Worm (Caenorhabditis elegans) whole organism, young adult: ENCODE data around the gene oac-23.

ENCODE experiments used
- B0019.2 ChIP-seq: fragments of 200-800 bp; sonication (Bioruptor generic); conservative IDR thresholded peaks from 2 replicates; pipeline ENCODE4 v1.3.6; 2022; ENCODE audit warnings: missing genetic modification reagents, missing genetic modification characterization, missing compliant biosample characterization
- B0336.3 ChIP-seq: fragments of 200-800 bp; sonication (Bioruptor generic); IDR thresholded peaks from 2 replicates; pipeline ENCODE4 v1.3.6; 2022; ENCODE audit warnings: missing genetic modification characterization, missing compliant biosample characterization
- C17E4.6 ChIP-seq: fragments of 200-800 bp; sonication (Bioruptor generic); IDR thresholded peaks from 2 replicates; pipeline ENCODE4 v1.3.6; 2022; ENCODE audit warnings: missing genetic modification reagents, missing genetic modification characterization, missing compliant biosample characterization
- D2030.7 ChIP-seq: fragments of 200-800 bp; sonication (Bioruptor generic); IDR thresholded peaks from 2 replicates; pipeline ENCODE4 v1.3.6; 2022; ENCODE audit warnings: missing genetic modification reagents, missing genetic modification characterization, missing compliant biosample characterization
- F33H1.4 ChIP-seq: fragments of 200-800 bp; sonication (Bioruptor generic); IDR thresholded peaks from 2 replicates; pipeline ENCODE4 v1.3.6; 2022; ENCODE audit warnings: missing genetic modification reagents, missing genetic modification characterization, missing compliant biosample characterization
- F37B4.10 ChIP-seq: fragments of 200-800 bp; sonication (Bioruptor generic); IDR thresholded peaks from 2 replicates; pipeline ENCODE4 v1.3.6; 2022; ENCODE audit warnings: missing genetic modification characterization, missing compliant biosample characterization
- F49E8.2 ChIP-seq: sonication (generic microtip); optimal IDR thresholded peaks from 3 replicates; lab custom pipeline; 2017; ENCODE audit warnings: missing genetic modification characterization, mild to moderate bottlenecking, missing compliant biosample characterization, antibody characterized with exemption, moderate library complexity; ENCODE audit not compliant: insufficient read depth
- F55B11.4 ChIP-seq: sonication (generic microtip); optimal IDR thresholded peaks from 2 replicates; lab custom pipeline; 2016; ENCODE audit warnings: missing compliant biosample characterization, missing genetic modification characterization, borderline replicate concordance; ENCODE audit not compliant: insufficient read depth
- K12H6.12 ChIP-seq: fragments of 200-800 bp; sonication (Bioruptor generic); optimal IDR thresholded peaks from 2 replicates; lab custom pipeline; 2018; ENCODE audit warnings: mild to moderate bottlenecking, missing genetic modification characterization, missing compliant biosample characterization
- T26A5.8 ChIP-seq: sonication (generic microtip); optimal IDR thresholded peaks from 2 replicates; lab custom pipeline; 2016; ENCODE audit warnings: missing genetic modification characterization, missing compliant biosample characterization
- Y95B8A.8 ChIP-seq: fragments of 200-800 bp; sonication (Bioruptor generic); IDR thresholded peaks from 2 replicates; pipeline ENCODE4 v1.3.6; 2022; ENCODE audit warnings: missing genetic modification reagents, missing genetic modification characterization, missing compliant biosample characterization
- aptf-3 ChIP-seq: fragments of 200-800 bp; sonication (Bioruptor generic); IDR thresholded peaks from 2 replicates; pipeline ENCODE4 v1.3.6; 2022; ENCODE audit warnings: missing genetic modification characterization, missing compliant biosample characterization
- athp-1 ChIP-seq: sonication (generic microtip); optimal IDR thresholded peaks from 2 replicates; lab custom pipeline; 2017; ENCODE audit warnings: mild to moderate bottlenecking, missing genetic modification characterization, missing compliant biosample characterization
- attf-3 ChIP-seq: fragments of 200-800 bp; sonication (Bioruptor generic); conservative IDR thresholded peaks from 2 replicates; pipeline ENCODE4 v1.3.6; 2022; ENCODE audit warnings: missing genetic modification reagents, missing genetic modification characterization, missing compliant biosample characterization
- bed-1 ChIP-seq: fragments of 200-800 bp; sonication (Bioruptor generic); IDR thresholded peaks from 2 replicates; pipeline ENCODE4 v1.3.6; 2022; ENCODE audit warnings: missing genetic modification reagents, missing genetic modification characterization, missing compliant biosample characterization
- cebp-1 ChIP-seq, 2 experiments: fragments of 200-800 bp in 1 of 2; sonication (Bioruptor generic) in 1 of 2; sonication (generic microtip) in 1 of 2; IDR thresholded peaks in 1 of 2; optimal IDR thresholded peaks in 1 of 2; 2 replicates each; pipeline versions ENCODE4 v1.3.6 to Lab custom; 2017 to 2022; ENCODE audit warnings: missing compliant biosample characterization in 2 of 2, missing genetic modification characterization in 2 of 2, mild to moderate bottlenecking in 1 of 2, missing genetic modification reagents in 1 of 2, moderate library complexity in 1 of 2
- ceh-27 ChIP-seq: fragments of 200-800 bp; sonication (Bioruptor generic); optimal IDR thresholded peaks from 2 replicates; lab custom pipeline; 2018; ENCODE audit warnings: mild to moderate bottlenecking, missing genetic modification characterization, moderate library complexity, missing compliant biosample characterization
- ceh-40 ChIP-seq: fragments of 200-800 bp; sonication (Bioruptor generic); IDR thresholded peaks from 2 replicates; pipeline ENCODE4 v1.3.6; 2022; ENCODE audit warnings: missing genetic modification characterization, missing compliant biosample characterization
- ceh-79 ChIP-seq: sonication (generic microtip); optimal IDR thresholded peaks from 2 replicates; lab custom pipeline; 2017; ENCODE audit warnings: mild to moderate bottlenecking, missing genetic modification characterization, missing compliant biosample characterization
- ceh-91 ChIP-seq: fragments of 200-800 bp; sonication (Bioruptor generic); IDR thresholded peaks from 2 replicates; pipeline ENCODE4 v1.3.6; 2022; ENCODE audit warnings: missing genetic modification reagents, missing genetic modification characterization, missing compliant biosample characterization
- egl-18 ChIP-seq: fragments of 200-800 bp; sonication (Bioruptor generic); IDR thresholded peaks from 2 replicates; pipeline ENCODE4 v1.3.6; 2022; ENCODE audit warnings: missing genetic modification reagents, missing genetic modification characterization, missing compliant biosample characterization
- egrh-3 ChIP-seq: fragments of 200-800 bp; sonication (Bioruptor generic); IDR thresholded peaks from 2 replicates; pipeline ENCODE4 v1.3.6; 2022; ENCODE audit warnings: missing genetic modification reagents, missing genetic modification characterization, missing compliant biosample characterization
- ekl-4 ChIP-seq: fragments of 200-800 bp; sonication (Bioruptor generic); IDR thresholded peaks from 2 replicates; pipeline ENCODE4 v1.3.6; 2022; ENCODE audit warnings: missing genetic modification reagents, missing genetic modification characterization, missing compliant biosample characterization
- ets-4 ChIP-seq: fragments of 200-800 bp; sonication (Bioruptor generic); optimal IDR thresholded peaks from 2 replicates; lab custom pipeline; 2018; ENCODE audit warnings: mild to moderate bottlenecking, missing genetic modification characterization, missing compliant biosample characterization
- him-1 ChIP-seq: sonication (generic microtip); optimal IDR thresholded peaks from 2 replicates; lab custom pipeline; 2016; ENCODE audit warnings: missing genotype, missing genetic modification reagents, missing genetic modification characterization, missing compliant biosample characterization
- hlh-12 ChIP-seq: sonication (generic microtip); optimal IDR thresholded peaks from 2 replicates; lab custom pipeline; 2016; ENCODE audit warnings: missing genetic modification characterization, missing compliant biosample characterization
- hmg-20 ChIP-seq: fragments of 200-800 bp; sonication (Bioruptor generic); IDR thresholded peaks from 2 replicates; pipeline ENCODE4 v1.3.6; 2022; ENCODE audit warnings: missing genetic modification reagents, missing genetic modification characterization, missing compliant biosample characterization
- lin-26 ChIP-seq: fragments of 200-800 bp; sonication (Bioruptor generic); IDR thresholded peaks from 2 replicates; pipeline ENCODE4 v1.3.6; 2022; ENCODE audit warnings: missing genetic modification reagents, missing genetic modification characterization, missing compliant biosample characterization
- lin-40 ChIP-seq: sonication (generic microtip); optimal IDR thresholded peaks from 2 replicates; lab custom pipeline; 2016; ENCODE audit warnings: missing genetic modification characterization, mild to moderate bottlenecking, missing compliant biosample characterization, missing genotype, missing genetic modification reagents
- lin-54 ChIP-seq: fragments of 200-800 bp; sonication (Bioruptor generic); optimal IDR thresholded peaks from 2 replicates; lab custom pipeline; 2018; ENCODE audit warnings: mild to moderate bottlenecking, missing genetic modification characterization, missing compliant biosample characterization
- madf-3 ChIP-seq: fragments of 200-800 bp; sonication (Bioruptor generic); IDR thresholded peaks from 2 replicates; pipeline ENCODE4 v1.3.6; 2022; ENCODE audit warnings: missing genetic modification reagents, missing genetic modification characterization, missing compliant biosample characterization
- mcd-1 ChIP-seq: fragments of 200-800 bp; sonication (Bioruptor generic); IDR thresholded peaks from 2 replicates; pipeline ENCODE4 v1.3.6; 2022; ENCODE audit warnings: missing genetic modification reagents, missing genetic modification characterization, missing compliant biosample characterization
- mel-28 ChIP-seq: sonication (generic microtip); optimal IDR thresholded peaks from 2 replicates; lab custom pipeline; 2016; ENCODE audit warnings: borderline replicate concordance, mild to moderate bottlenecking, missing genetic modification characterization, missing compliant biosample characterization
- mes-4 ChIP-seq: sonication (generic microtip); optimal IDR thresholded peaks from 2 replicates; lab custom pipeline; 2016; ENCODE audit warnings: missing genotype, missing genetic modification characterization, missing compliant biosample characterization
- mxl-1 ChIP-seq: sonication (generic microtip); optimal IDR thresholded peaks from 2 replicates; lab custom pipeline; 2016; ENCODE audit warnings: missing genetic modification characterization, missing compliant biosample characterization
- nhr-80 ChIP-seq: sonication (generic microtip); optimal IDR thresholded peaks from 2 replicates; lab custom pipeline; 2016; ENCODE audit warnings: missing genetic modification characterization, missing compliant biosample characterization
- rec-8 ChIP-seq, 2 experiments: sonication (generic microtip); optimal IDR thresholded peaks; 2 replicates each; lab custom pipeline; 2016; ENCODE audit warnings: mild to moderate bottlenecking in 2 of 2, missing genetic modification characterization in 2 of 2, missing genetic modification reagents in 2 of 2, missing genotype in 2 of 2, missing biosample characterization in 1 of 2, missing compliant biosample characterization in 1 of 2, moderate library complexity in 1 of 2
- rpc-1 ChIP-seq, 2 experiments: fragments of 150-350 bp in 1 of 2; sonication (generic microtip) in 1 of 2; optimal IDR thresholded peaks; 2 replicates each; lab custom pipeline; 2014 to 2018; ENCODE audit warnings: missing biosample characterization in 1 of 2, missing genetic modification characterization in 1 of 2, missing genetic modification reagents in 1 of 2, missing genotype in 1 of 2
- sea-2 ChIP-seq: fragments of 200-800 bp; sonication (Bioruptor generic); IDR thresholded peaks from 2 replicates; pipeline ENCODE4 v1.3.6; 2022; ENCODE audit warnings: missing genetic modification characterization, missing compliant biosample characterization
- snpc-1.3 ChIP-seq: sonication (generic microtip); optimal IDR thresholded peaks from 2 replicates; lab custom pipeline; 2017; ENCODE audit warnings: missing genetic modification characterization, mild to moderate bottlenecking, missing compliant biosample characterization, antibody characterized with exemption, moderate library complexity, missing genotype, missing genetic modification reagents; ENCODE audit not compliant: insufficient read depth
- somi-1 ChIP-seq: fragments of 200-800 bp; sonication (Bioruptor generic); optimal IDR thresholded peaks from 2 replicates; lab custom pipeline; 2018; ENCODE audit warnings: mild to moderate bottlenecking, missing genetic modification characterization, missing compliant biosample characterization
- tbp1 ChIP-seq: fragments of 200-800 bp; sonication (Bioruptor generic); optimal IDR thresholded peaks from 2 replicates; lab custom pipeline; 2018; ENCODE audit warnings: mild to moderate bottlenecking, missing genetic modification characterization, missing compliant biosample characterization
- tlf-1 ChIP-seq: fragments of 200-800 bp; sonication (Bioruptor generic); optimal IDR thresholded peaks from 2 replicates; lab custom pipeline; 2018; ENCODE audit warnings: mild to moderate bottlenecking, missing genetic modification characterization, missing compliant biosample characterization
- unc-62 ChIP-seq: fragments of 150-350 bp; optimal IDR thresholded peaks from 2 replicates; lab custom pipeline; 2014; ENCODE audit warnings: missing biosample characterization, missing genetic modification reagents, missing genetic modification characterization
- xnd-1 ChIP-seq: sonication (generic microtip); optimal IDR thresholded peaks from 2 replicates; lab custom pipeline; 2016; ENCODE audit warnings: missing genotype, missing genetic modification reagents, missing genetic modification characterization, missing compliant biosample characterization
- zfh-2 ChIP-seq: fragments of 200-800 bp; sonication (Bioruptor generic); conservative IDR thresholded peaks from 2 replicates; pipeline ENCODE4 v1.3.6; 2022; ENCODE audit warnings: missing genetic modification reagents, missing genetic modification characterization, missing compliant biosample characterization
- zim-3 ChIP-seq: sonication (generic microtip); optimal IDR thresholded peaks from 2 replicates; lab custom pipeline; 2017; ENCODE audit warnings: mild to moderate bottlenecking, missing genetic modification characterization, moderate library complexity, missing compliant biosample characterization
- ztf-28 ChIP-seq: fragments of 200-800 bp; sonication (Bioruptor generic); IDR thresholded peaks from 2 replicates; pipeline ENCODE4 v1.3.6; 2022; ENCODE audit warnings: missing genetic modification reagents, missing genetic modification characterization, missing compliant biosample characterization
- ztf-3 ChIP-seq: fragments of 200-800 bp; sonication (Bioruptor generic); optimal IDR thresholded peaks from 2 replicates; lab custom pipeline; 2018; ENCODE audit warnings: mild to moderate bottlenecking, missing genetic modification characterization, missing compliant biosample characterization

Gene oac-23

DNA sequence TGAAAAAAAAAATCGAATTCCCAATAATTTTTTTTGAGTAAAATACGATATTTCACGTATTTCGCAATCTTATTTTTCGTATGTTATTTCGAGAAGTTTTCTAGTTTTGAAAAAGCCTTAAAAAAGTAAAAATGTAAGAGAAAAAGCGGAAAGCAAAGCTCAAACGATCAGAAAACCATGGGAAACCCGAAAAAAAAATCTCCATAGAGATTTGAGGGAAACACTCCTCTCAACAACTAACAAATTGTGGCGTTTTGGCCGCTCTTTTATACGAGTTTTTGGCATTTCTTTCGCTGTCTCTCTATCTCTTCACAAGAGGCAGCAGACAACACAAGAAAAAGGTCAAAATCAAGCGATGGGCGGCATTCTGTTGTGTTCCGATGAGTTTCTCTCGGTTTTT is 6.8 kb upstream of the oac-23 start (continued):
- peak; percentile 61; the same call in 1 of the 2 replicates for TF ChIP-seq cebp-1 (GFP tag; IDR thresholded peaks at IDR 0.05; lab: Robert Waterston, UW)
- peak; percentile 92 for TF ChIP-seq cebp-1 (tag; optimal IDR thresholded peaks at IDR 0.05; lab: Kevin White, UChicago)
- no peak for TF ChIP-seq F49E8.2 (tag; lab: Kevin White, UChicago)
- no peak for TF ChIP-seq madf-3 (GFP tag; lab: Robert Waterston, UW)
- TF ChIP-seq egl-18, result no peak
- TF ChIP-seq hmg-20 (GFP tag; lab: Robert Waterston, UW), result no peak
- TF ChIP-seq athp-1 (tag; lab: Kevin White, UChicago), result no peak
- no peak for TF ChIP-seq T26A5.8
- peak; percentile 34 for TF ChIP-seq K12H6.12 (tag; lab: Kevin White, UChicago)
- TF ChIP-seq Y95B8A.8, result no peak
- TF ChIP-seq C17E4.6 (GFP tag; lab: Robert Waterston, UW), result no peak
- no peak for TF ChIP-seq zim-3 (tag; lab: Kevin White, UChicago)
- TF ChIP-seq ztf-28 (GFP tag; lab: Robert Waterston, UW), result no peak
- TF ChIP-seq unc-62, result no peak
- TF ChIP-seq F37B4.10 (GFP tag; lab: Robert Waterston, UW), result no peak
- no peak for TF ChIP-seq hlh-12
- no peak for TF ChIP-seq somi-1 (GFP tag; lab: Kevin White, UChicago)
- TF ChIP-seq ztf-3 (GFP tag; lab: Kevin White, UChicago), result no peak
- no peak for TF ChIP-seq F33H1.4
- no peak for TF ChIP-seq D2030.7 (GFP tag; lab: Robert Waterston, UW)
- no peak for TF ChIP-seq egrh-3
- no peak for TF ChIP-seq mel-28 (tag; lab: Kevin White, UChicago)
- TF ChIP-seq rpc-1 (optimal IDR thresholded peaks at IDR 0.05; lab: Kevin White, UChicago), result no peak
- no peak for TF ChIP-seq rpc-1 (tag; optimal IDR thresholded peaks at IDR 0.05; lab: Kevin White, UChicago)
- peak; percentile 40 for TF ChIP-seq nhr-80 (tag; lab: Kevin White, UChicago)
- no peak for TF ChIP-seq aptf-3 (GFP tag; lab: Robert Waterston, UW)
- no peak for TF ChIP-seq bed-1
- no peak for TF ChIP-seq rec-8 (tag; optimal IDR thresholded peaks at IDR 0.05; lab: Kevin White, UChicago)
- TF ChIP-seq ceh-27 (GFP tag; lab: Kevin White, UChicago), result peak; percentile 24
- no peak for TF ChIP-seq snpc-1.3 (tag; lab: Kevin White, UChicago)
- peak; percentile 30; the same call in 1 of the 2 replicates for TF ChIP-seq mcd-1
- TF ChIP-seq ceh-91 (GFP tag; lab: Robert Waterston, UW), result no peak
- peak; percentile 42 for TF ChIP-seq lin-40 (tag; lab: Kevin White, UChicago)
- TF ChIP-seq B0019.2 (GFP tag; lab: Robert Waterston, UW), result no peak
- 0 out of 2 replicates have a peak, but pooled peaks have one; percentile 21 for TF ChIP-seq zfh-2 (GFP tag; lab: Robert Waterston, UW)
- TF ChIP-seq ceh-79 (tag; lab: Kevin White, UChicago), result no peak
- no peak for TF ChIP-seq him-1 (tag; lab: Kevin White, UChicago)
- TF ChIP-seq lin-26 (GFP tag; lab: Robert Waterston, UW), result no peak
- TF ChIP-seq tbp1 (GFP tag; lab: Kevin White, UChicago), result peak; percentile 32
- TF ChIP-seq mes-4 (tag; lab: Kevin White, UChicago), result no peak
- TF ChIP-seq ekl-4, result no peak
- no peak for TF ChIP-seq ceh-40 (GFP tag; lab: Robert Waterston, UW)
- no peak for TF ChIP-seq F55B11.4
- no peak for TF ChIP-seq sea-2 (GFP tag; lab: Robert Waterston, UW)
- TF ChIP-seq ets-4 (GFP tag; lab: Kevin White, UChicago), result no peak
- no peak for TF ChIP-seq attf-3 (GFP tag; lab: Robert Waterston, UW)
- TF ChIP-seq tlf-1 (GFP tag; lab: Kevin White, UChicago), result no peak
- TF ChIP-seq mxl-1 (tag; lab: Kevin White, UChicago), result no peak
- no peak for TF ChIP-seq xnd-1 (tag; lab: Kevin White, UChicago)
- no peak for TF ChIP-seq B0336.3 (GFP tag; lab: Robert Waterston, UW)
- no peak for TF ChIP-seq lin-54 (GFP tag; lab: Kevin White, UChicago)
